Worm (Caenorhabditis elegans) whole organism, late embryonic: ENCODE results near the gene F35B3.3.
A peak's percentile ranks its signal among the peaks of the same experiment; 100 is the strongest.

Experiments used
- C08G9.2 ChIP-seq: sonication (generic microtip); optimal IDR thresholded peaks from 2 replicates; lab custom pipeline; 2016; ENCODE audit warnings: mild to moderate bottlenecking, missing genetic modification characterization, moderate library complexity, missing compliant biosample characterization
- F13H6.1 ChIP-seq: sonication (generic microtip); optimal IDR thresholded peaks from 2 replicates; lab custom pipeline; 2016; ENCODE audit warnings: missing genetic modification characterization, missing compliant biosample characterization
- K02D7.2 ChIP-seq: sonication (generic microtip); optimal IDR thresholded peaks from 2 replicates; lab custom pipeline; 2017; ENCODE audit warnings: mild to moderate bottlenecking, missing genetic modification characterization, missing compliant biosample characterization
- K09A11.1 ChIP-seq: sonication (generic microtip); optimal IDR thresholded peaks from 2 replicates; lab custom pipeline; 2017; ENCODE audit warnings: antibody characterized with exemption, mild to moderate bottlenecking, missing genetic modification characterization, missing compliant biosample characterization; ENCODE audit not compliant: insufficient read depth
- Y22D7AL.16 ChIP-seq: sonication (generic microtip); optimal IDR thresholded peaks from 2 replicates; lab custom pipeline; 2016; ENCODE audit warnings: missing genetic modification characterization, missing compliant biosample characterization
- ahr-1 ChIP-seq: sonication (generic microtip); optimal IDR thresholded peaks from 2 replicates; lab custom pipeline; 2016; ENCODE audit warnings: missing genetic modification characterization, missing compliant biosample characterization
- ama-1 ChIP-seq: fragments of 150-350 bp; optimal IDR thresholded peaks from 2 replicates; lab custom pipeline; 2014
- ceh-14 ChIP-seq: sonication (generic microtip); optimal IDR thresholded peaks from 2 replicates; lab custom pipeline; 2016; ENCODE audit warnings: missing genotype, missing genetic modification characterization, missing compliant biosample characterization
- ceh-19 ChIP-seq: fragments of 200-800 bp; sonication (Bioruptor generic); optimal IDR thresholded peaks from 2 replicates; lab custom pipeline; 2018; ENCODE audit warnings: mild to moderate bottlenecking, missing genetic modification characterization, missing compliant biosample characterization
- ceh-2 ChIP-seq: sonication (generic microtip); optimal IDR thresholded peaks from 2 replicates; lab custom pipeline; 2016; ENCODE audit warnings: missing genotype, missing genetic modification characterization, missing compliant biosample characterization
- ceh-31 ChIP-seq: sonication (generic microtip); optimal IDR thresholded peaks from 2 replicates; lab custom pipeline; 2016; ENCODE audit warnings: missing genetic modification characterization, missing compliant biosample characterization
- ceh-34 ChIP-seq: sonication (generic microtip); optimal IDR thresholded peaks from 2 replicates; lab custom pipeline; 2016; ENCODE audit warnings: mild to moderate bottlenecking, missing genetic modification characterization, missing compliant biosample characterization
- ceh-45 ChIP-seq: fragments of 200-800 bp; sonication (Bioruptor generic); IDR thresholded peaks from 2 replicates; pipeline ENCODE4 v1.3.6; 2022; ENCODE audit warnings: missing genetic modification reagents, missing genetic modification characterization, missing compliant biosample characterization
- ceh-6 ChIP-seq: fragments of 200-800 bp; sonication (Bioruptor generic); optimal IDR thresholded peaks from 2 replicates; lab custom pipeline; 2018; ENCODE audit warnings: mild to moderate bottlenecking, missing genetic modification characterization, missing compliant biosample characterization
- che-1 ChIP-seq: sonication (generic microtip); optimal IDR thresholded peaks from 2 replicates; lab custom pipeline; 2016; ENCODE audit warnings: mild to moderate bottlenecking, missing genetic modification characterization, missing compliant biosample characterization
- dve-1 ChIP-seq: sonication (generic microtip); optimal IDR thresholded peaks from 2 replicates; lab custom pipeline; 2017; ENCODE audit warnings: antibody characterized with exemption, mild to moderate bottlenecking, missing genetic modification characterization, missing compliant biosample characterization
- elt-4 ChIP-seq: sonication (generic microtip); optimal IDR thresholded peaks from 2 replicates; lab custom pipeline; 2016; ENCODE audit warnings: missing genetic modification characterization, missing compliant biosample characterization
- ets-4 ChIP-seq: sonication (generic microtip); optimal IDR thresholded peaks from 2 replicates; lab custom pipeline; 2016; ENCODE audit warnings: missing genetic modification characterization, missing compliant biosample characterization
- eyg-1 ChIP-seq: sonication (generic microtip); optimal IDR thresholded peaks from 2 replicates; lab custom pipeline; 2016; ENCODE audit warnings: missing genotype, missing genetic modification characterization, missing compliant biosample characterization
- fkh-6 ChIP-seq: sonication (generic microtip); optimal IDR thresholded peaks from 2 replicates; lab custom pipeline; 2016; ENCODE audit warnings: missing genetic modification characterization, missing compliant biosample characterization
- gmeb-2 ChIP-seq: sonication (generic microtip); optimal IDR thresholded peaks from 2 replicates; lab custom pipeline; 2016; ENCODE audit warnings: missing genetic modification characterization, inconsistent platforms, missing compliant biosample characterization
- hlh-13 ChIP-seq: fragments of 200-800 bp; sonication (Bioruptor generic); optimal IDR thresholded peaks from 2 replicates; lab custom pipeline; 2018; ENCODE audit warnings: mild to moderate bottlenecking, missing genetic modification characterization, missing compliant biosample characterization
- lin-11 ChIP-seq: fragments of 200-800 bp; sonication (Bioruptor generic); optimal IDR thresholded peaks from 2 replicates; lab custom pipeline; 2018; ENCODE audit warnings: mild to moderate bottlenecking, missing genetic modification characterization, missing compliant biosample characterization
- madf-2 ChIP-seq: sonication (generic microtip); optimal IDR thresholded peaks from 2 replicates; lab custom pipeline; 2017; ENCODE audit warnings: missing genetic modification characterization, missing compliant biosample characterization
- mec-3 ChIP-seq: sonication (generic microtip); optimal IDR thresholded peaks from 2 replicates; lab custom pipeline; 2016; ENCODE audit warnings: borderline replicate concordance, missing genetic modification characterization, missing compliant biosample characterization
- nfya-1 ChIP-seq: sonication (generic microtip); optimal IDR thresholded peaks from 2 replicates; lab custom pipeline; 2017; ENCODE audit warnings: missing genetic modification characterization, mild to moderate bottlenecking, missing compliant biosample characterization, antibody characterized with exemption, moderate library complexity
- npax-4 ChIP-seq: sonication (generic microtip); optimal IDR thresholded peaks from 2 replicates; lab custom pipeline; 2016; ENCODE audit warnings: missing genetic modification characterization, missing compliant biosample characterization
- odd-2 ChIP-seq: sonication (generic microtip); optimal IDR thresholded peaks from 2 replicates; lab custom pipeline; 2017; ENCODE audit warnings: antibody characterized with exemption, mild to moderate bottlenecking, missing genetic modification characterization, missing compliant biosample characterization
- pax-1 ChIP-seq: fragments of 150-350 bp; optimal IDR thresholded peaks from 2 replicates; lab custom pipeline; 2014; ENCODE audit warnings: missing biosample characterization, missing genetic modification characterization
- pha-2 ChIP-seq: sonication (generic microtip); optimal IDR thresholded peaks from 2 replicates; lab custom pipeline; 2017; ENCODE audit warnings: mild to moderate bottlenecking, missing genetic modification characterization, missing compliant biosample characterization
- pha-4 ChIP-seq: fragments of 150-350 bp; optimal IDR thresholded peaks from 2 replicates; lab custom pipeline; 2018; ENCODE audit warnings: missing biosample characterization, missing genetic modification reagents, missing genetic modification characterization
- ref-2 ChIP-seq: sonication (generic microtip); optimal IDR thresholded peaks from 2 replicates; lab custom pipeline; 2016; ENCODE audit warnings: missing genetic modification characterization, missing compliant biosample characterization
- rnt-1 ChIP-seq: sonication (generic microtip); optimal IDR thresholded peaks from 2 replicates; lab custom pipeline; 2016; ENCODE audit warnings: missing genetic modification characterization, missing compliant biosample characterization
- sdc-2 ChIP-seq: sonication (generic microtip); optimal IDR thresholded peaks from 2 replicates; lab custom pipeline; 2016; ENCODE audit warnings: missing genotype, missing genetic modification characterization, missing compliant biosample characterization
- syd-9 ChIP-seq: sonication (generic microtip); optimal IDR thresholded peaks from 2 replicates; lab custom pipeline; 2016; ENCODE audit warnings: mild to moderate bottlenecking, missing genetic modification characterization, moderate library complexity, missing compliant biosample characterization
- tbx-2 ChIP-seq: sonication (generic microtip); optimal IDR thresholded peaks from 2 replicates; lab custom pipeline; 2016; ENCODE audit warnings: missing genetic modification characterization, missing compliant biosample characterization
- tbx-7 ChIP-seq: sonication (generic microtip); optimal IDR thresholded peaks from 2 replicates; lab custom pipeline; 2016; ENCODE audit warnings: missing genotype, missing genetic modification characterization, missing compliant biosample characterization
- ttx-3 ChIP-seq: sonication (generic microtip); optimal IDR thresholded peaks from 2 replicates; lab custom pipeline; 2016; ENCODE audit warnings: missing genetic modification reagents, missing genetic modification characterization, missing compliant biosample characterization
- unc-3 ChIP-seq, 2 experiments: fragments of 200-800 bp in 1 of 2; sonication (Bioruptor generic) in 1 of 2; sonication (generic microtip) in 1 of 2; conservative IDR thresholded peaks in 1 of 2; optimal IDR thresholded peaks in 1 of 2; 2 replicates each; pipeline versions ENCODE4 v1.3.6 to Lab custom; 2016 to 2022; ENCODE audit warnings: missing compliant biosample characterization in 2 of 2, missing genetic modification characterization in 2 of 2, missing genetic modification reagents in 1 of 2
- unc-42 ChIP-seq: sonication (generic microtip); optimal IDR thresholded peaks from 2 replicates; lab custom pipeline; 2016; ENCODE audit warnings: missing genotype, missing genetic modification characterization, missing compliant biosample characterization
- unc-86 ChIP-seq: sonication (generic microtip); optimal IDR thresholded peaks from 2 replicates; lab custom pipeline; 2016; ENCODE audit warnings: missing genetic modification characterization, missing compliant biosample characterization
- ztf-16 ChIP-seq: sonication (generic microtip); optimal IDR thresholded peaks from 2 replicates; lab custom pipeline; 2017; ENCODE audit warnings: missing genetic modification characterization, missing compliant biosample characterization

The F35B3.3 gene

DNA sequence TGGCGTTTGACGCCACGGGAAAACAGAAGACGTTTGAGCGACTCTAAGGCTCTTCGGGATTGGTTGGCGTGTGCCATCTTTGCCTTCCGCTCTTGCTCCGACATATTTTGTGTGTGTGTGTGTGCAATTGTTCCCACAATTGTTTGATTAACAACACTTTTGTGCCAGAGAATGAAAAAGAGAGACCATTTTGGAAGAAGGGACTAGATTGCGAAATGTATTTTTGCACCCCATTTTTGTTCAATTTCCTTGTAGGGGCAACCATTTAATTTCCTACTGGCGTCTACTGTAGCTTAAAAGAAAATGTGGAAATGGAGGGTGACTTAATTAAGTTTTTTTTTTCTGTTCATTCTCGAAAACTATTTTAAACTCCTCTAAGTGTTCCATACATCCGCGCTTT is 11.1 kb upstream of the F35B3.3 start:
- TF ChIP-seq che-1 (tag; lab: Kevin White, UChicago) (no peak), ahr-1 (tag; lab: Kevin White, UChicago) (no peak), ttx-3 (tag; lab: Kevin White, UChicago) (no peak), elt-4 (tag; lab: Kevin White, UChicago) (no peak), ceh-45 (GFP tag; lab: Robert Waterston, UW) (0 out of 2 replicates have a peak, but pooled peaks have one; percentile 36), dve-1 (tag; lab: Kevin White, UChicago) (no peak), madf-2 (tag; lab: Kevin White, UChicago) (no peak), syd-9 (tag; lab: Kevin White, UChicago) (no peak), Y22D7AL.16 (tag; lab: Kevin White, UChicago) (no peak), unc-42 (tag; lab: Kevin White, UChicago) (peak; percentile 5), pha-2 (tag; lab: Kevin White, UChicago) (no peak), C08G9.2 (tag; lab: Kevin White, UChicago) (no peak), tbx-7 (tag; lab: Kevin White, UChicago) (no peak), ceh-34 (tag; lab: Kevin White, UChicago) (peak; percentile 21), unc-86 (tag; lab: Kevin White, UChicago) (no peak), ets-4 (tag; lab: Kevin White, UChicago) (no peak), rnt-1 (tag; lab: Kevin White, UChicago) (no peak), ceh-19 (GFP tag; lab: Kevin White, UChicago) (no peak), ref-2 (no peak), K09A11.1 (tag; lab: Kevin White, UChicago) (no peak), pha-4 (tag; lab: Kevin White, UChicago) (no peak), lin-11 (tag; lab: Kevin White, UChicago) (no peak), ceh-6 (GFP tag; lab: Kevin White, UChicago) (no peak), mec-3 (no peak), K02D7.2 (tag; lab: Kevin White, UChicago) (no peak), ztf-16 (tag; lab: Kevin White, UChicago) (no peak)

DNA sequence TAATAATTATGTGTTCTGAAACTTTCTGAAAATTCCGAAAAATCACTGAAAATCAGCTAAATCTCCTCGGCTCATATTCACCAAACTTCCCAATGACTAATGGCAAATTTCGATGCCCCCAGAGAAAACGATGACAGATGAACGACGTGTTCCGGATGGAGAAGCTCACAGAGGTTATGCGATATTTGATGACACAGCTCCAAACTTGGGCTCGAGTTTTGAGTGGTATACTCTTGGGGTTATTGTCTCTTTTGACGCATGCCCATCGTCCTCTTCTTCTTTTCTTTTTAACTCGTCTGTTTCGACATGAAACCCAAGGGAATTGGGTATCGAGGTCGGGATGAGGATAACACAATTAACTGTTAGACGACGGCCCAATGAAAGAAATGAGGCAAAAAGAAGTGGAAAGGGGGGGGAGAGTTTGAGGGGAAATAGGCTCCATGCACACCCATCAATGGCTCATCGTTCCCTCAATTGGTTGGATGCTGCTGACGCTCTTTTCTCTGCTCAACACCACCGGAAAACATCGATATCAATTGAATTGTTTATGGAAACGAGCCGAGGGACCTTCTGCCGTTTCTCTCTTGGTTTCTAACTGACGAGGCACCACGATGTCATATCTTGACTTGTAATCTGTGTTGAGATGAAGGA is 9.7 kb upstream of the F35B3.3 start:
- TF ChIP-seq ceh-14: peak; percentile 52
- TF ChIP-seq nfya-1 (tag; lab: Kevin White, UChicago): peak; percentile 1
- peak; percentile 26 for TF ChIP-seq ceh-31
- TF ChIP-seq pax-1 (tag; lab: Kevin White, UChicago): no peak
- peak; percentile 66 for TF ChIP-seq unc-3 (GFP tag; conservative IDR thresholded peaks at IDR 0.05; lab: Robert Waterston, UW)
- peak; percentile 98 for TF ChIP-seq unc-3 (tag; optimal IDR thresholded peaks at IDR 0.05; lab: Kevin White, UChicago)
- peak; percentile 92 for TF ChIP-seq unc-42 (tag; lab: Kevin White, UChicago)
- no peak for TF ChIP-seq gmeb-2

DNA sequence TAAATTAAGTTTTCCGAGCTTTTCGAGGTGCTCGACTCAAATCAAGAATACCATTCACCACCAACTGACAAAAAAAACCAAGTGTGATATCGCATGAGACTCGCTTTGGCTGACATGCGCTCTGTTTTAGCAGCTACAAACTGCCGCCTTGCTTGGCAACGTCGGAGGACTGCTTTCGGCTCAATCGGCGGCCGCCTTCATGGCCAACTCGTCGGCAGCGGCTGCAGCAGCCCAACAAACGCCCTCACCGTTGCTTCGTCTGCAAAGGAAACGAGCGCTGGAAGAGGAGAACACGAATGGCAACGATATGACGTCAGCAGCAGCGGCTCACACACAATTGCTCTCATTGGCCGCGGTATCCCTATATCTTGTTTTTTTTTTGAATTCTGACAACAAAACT is 6.4 kb upstream of the F35B3.3 start:
- no peak for TF ChIP-seq syd-9 (tag; lab: Kevin White, UChicago)
- TF ChIP-seq lin-11 (tag; lab: Kevin White, UChicago): no peak
- TF ChIP-seq F13H6.1 (tag; lab: Kevin White, UChicago): no peak
- TF ChIP-seq pha-2 (tag; lab: Kevin White, UChicago): no peak
- no peak for TF ChIP-seq tbx-7 (tag; lab: Kevin White, UChicago)
- TF ChIP-seq ceh-2 (tag; lab: Kevin White, UChicago): no peak
- no peak for TF ChIP-seq npax-4 (tag; lab: Kevin White, UChicago)
- no peak for TF ChIP-seq ahr-1 (tag; lab: Kevin White, UChicago)

DNA sequence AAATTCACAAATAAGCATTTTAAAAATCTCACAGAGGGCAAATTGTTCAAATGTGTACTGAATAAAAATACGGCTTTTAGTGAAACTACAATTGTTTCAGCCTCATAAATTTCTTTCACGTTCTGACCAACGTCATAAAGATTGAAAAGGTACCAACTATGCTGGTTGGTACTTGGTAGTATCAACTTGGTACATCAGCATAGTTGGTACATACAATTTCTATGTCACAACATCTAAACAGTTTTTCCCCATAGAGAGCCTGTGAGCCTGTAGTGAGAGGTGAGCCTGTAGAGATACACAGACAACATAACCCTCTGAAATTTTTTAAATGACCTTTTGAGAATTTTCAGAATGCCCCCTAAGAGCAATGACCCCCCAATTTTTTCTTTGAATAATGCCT is 5.8 kb downstream of the F35B3.3 start:
- no peak for TF ChIP-seq ceh-34 (tag; lab: Kevin White, UChicago)
- TF ChIP-seq tbx-2: no peak
- TF ChIP-seq unc-3 (GFP tag; conservative IDR thresholded peaks at IDR 0.05; lab: Robert Waterston, UW): no peak
- no peak for TF ChIP-seq unc-3 (tag; optimal IDR thresholded peaks at IDR 0.05; lab: Kevin White, UChicago)
- no peak for TF ChIP-seq hlh-13 (GFP tag; lab: Kevin White, UChicago)
- no peak for TF ChIP-seq K09A11.1 (tag; lab: Kevin White, UChicago)
- no peak for TF ChIP-seq sdc-2 (tag; lab: Kevin White, UChicago)
- no peak for TF ChIP-seq ets-4 (tag; lab: Kevin White, UChicago)
- no peak for TF ChIP-seq dve-1 (tag; lab: Kevin White, UChicago)
- no peak for TF ChIP-seq pax-1 (tag; lab: Kevin White, UChicago)
- no peak for TF ChIP-seq odd-2 (tag; lab: Kevin White, UChicago)
- TF ChIP-seq fkh-6: no peak
- TF ChIP-seq eyg-1: no peak
- TF ChIP-seq pha-2 (tag; lab: Kevin White, UChicago): no peak
- TF ChIP-seq ama-1: no peak
- no peak for TF ChIP-seq ceh-19 (GFP tag; lab: Kevin White, UChicago)
- TF ChIP-seq pha-4 (tag; lab: Kevin White, UChicago): no peak
- no peak for TF ChIP-seq ttx-3 (tag; lab: Kevin White, UChicago)
- no peak for TF ChIP-seq ceh-2 (tag; lab: Kevin White, UChicago)
